Fruit fly (Drosophila melanogaster) whole organism, wandering third instar larva: ENCODE results near the gene CG42692.

Source experiments
- CrebA ChIP-seq: fragments of 200-800 bp; sonication (Bioruptor generic); optimal IDR thresholded peaks from 2 replicates; lab custom pipeline; 2016; ENCODE audit warnings: missing biosample characterization, mild to moderate bottlenecking, missing genetic modification characterization, borderline replicate concordance
- Hr78 ChIP-seq: fragments of >200 bp; optimal IDR thresholded peaks from 2 replicates; lab custom pipeline; 2017; ENCODE audit warnings: missing biosample characterization, missing genetic modification characterization
- Myc ChIP-seq: fragments of >200 bp; optimal IDR thresholded peaks from 2 replicates; lab custom pipeline; 2017
- OdsH ChIP-seq: fragments of 200-800 bp; sonication (Bioruptor generic); optimal IDR thresholded peaks from 2 replicates; lab custom pipeline; 2016; ENCODE audit warnings: missing biosample characterization, mild to moderate bottlenecking, missing genetic modification characterization
- br ChIP-seq: fragments of 200-800 bp; sonication (Bioruptor generic); optimal IDR thresholded peaks from 2 replicates; lab custom pipeline; 2016; ENCODE audit warnings: missing biosample characterization, missing genetic modification characterization
- dl ChIP-seq, 2 experiments: fragments of 175-275, 200-275 bp in 1 of 2; fragments of 200-275 bp in 1 of 2; sonication (Bioruptor generic); optimal IDR thresholded peaks; lab custom pipeline; 2018; ENCODE audit warnings: mild to moderate bottlenecking in 2 of 2, missing biosample characterization in 2 of 2, missing genetic modification characterization in 2 of 2, moderate library complexity in 2 of 2; ENCODE audit not compliant: partially characterized antibody in 2 of 2, insufficient read depth in 1 of 2
- foxo ChIP-seq, 2 experiments: fragments of 200-800 bp; sonication (Bioruptor generic); optimal IDR thresholded peaks; 2 replicates in 1 of 2; 3 replicates in 1 of 2; lab custom pipeline; 2016 to 2017; ENCODE audit warnings: missing biosample characterization in 2 of 2, missing genetic modification characterization in 2 of 2
- lola ChIP-seq: fragments of >200 bp; optimal IDR thresholded peaks from 2 replicates; lab custom pipeline; 2017; ENCODE audit warnings: missing biosample characterization, missing genetic modification characterization
- usp ChIP-seq: fragments of >200 bp; optimal IDR thresholded peaks from 2 replicates; lab custom pipeline; 2017; ENCODE audit warnings: missing biosample characterization, missing genetic modification characterization

dm6 chr2L:14054281-14054680 lies 46.4 kb downstream of the CG42692 start:
- TF ChIP-seq usp (no peak), dl (GFP tag; optimal IDR thresholded peaks at IDR 0.05; lab: Kevin White, UChicago; ENCODE audit: insufficient read depth in 1 of 2, partially characterized antibody in 2 of 2) (no peak), Hr78 (GFP tag; lab: Kevin White, UChicago) (no peak), foxo (GFP tag; optimal IDR thresholded peaks at IDR 0.05; lab: Kevin White, UChicago) (no peak), CrebA (GFP tag; lab: Kevin White, UChicago) (no peak), Myc (lab: Kevin White, UChicago) (no peak), OdsH (no peak), br (GFP tag; lab: Kevin White, UChicago) (no peak), lola (GFP tag; lab: Kevin White, UChicago) (no peak)
